Worm (Caenorhabditis elegans): ENCODE results near the gene F09F7.5.

- no peak for TF ChIP-seq pha-2 (tag; optimal IDR thresholded peaks at IDR 0.05)
- TF ChIP-seq ahr-1 (tag; optimal IDR thresholded peaks at IDR 0.05), result no peak
- no peak for TF ChIP-seq hlh-8 (tag; optimal IDR thresholded peaks at IDR 0.05)
- no peak for TF ChIP-seq ama-1 (optimal IDR thresholded peaks at IDR 0.05)
- TF ChIP-seq lim-6 (tag; optimal IDR thresholded peaks at IDR 0.05), result no peak
- TF ChIP-seq ceh-24 (tag; optimal IDR thresholded peaks at IDR 0.05), result no peak
- peak; percentile 55 for TF ChIP-seq ets-4 (tag; optimal IDR thresholded peaks at IDR 0.05)
- no peak for TF ChIP-seq hlh-15 (tag; optimal IDR thresholded peaks at IDR 0.05)
- TF ChIP-seq T23F11.4 (GFP tag; optimal IDR thresholded peaks at IDR 0.05), result no peak
- no peak for TF ChIP-seq ceh-6 (GFP tag; optimal IDR thresholded peaks at IDR 0.05)
Observed at ce11 chrIII:5498973-5499372, 47.8 kb upstream of the F09F7.5 start, which contains the start of gene R02F2.9.

All from whole organism, late embryonic.